Fruit fly (Drosophila melanogaster): Measurements from ENCODE around the gene CG9231.
A peak's percentile ranks its signal among the peaks of the same experiment; 100 is the strongest.

The CG9231 gene

dm6 chr3L:19634788-19635448 is 49.1 kb upstream of the CG9231 start (continued):
- TF ChIP-seq CG32767 (GFP tag; IDR thresholded peaks at IDR 0.05) (peak; percentile 26; the same call in 1 of the 2 replicates), CG16813 (GFP tag; IDR thresholded peaks at IDR 0.05; ENCODE audit: partially characterized antibody) (no peak), chinmo (GFP tag; IDR thresholded peaks at IDR 0.05; ENCODE audit: partially characterized antibody) (peak; percentile 74; the same call in 1 of the 4 replicates), run (tag; optimal IDR thresholded peaks at IDR 0.05) (no peak), ems (GFP tag; optimal IDR thresholded peaks at IDR 0.05) (no peak), CG12659 (GFP tag; optimal IDR thresholded peaks at IDR 0.05) (peak; percentile 31), CHES-1-like (GFP tag; optimal IDR thresholded peaks at IDR 0.05) (no peak), h (optimal IDR thresholded peaks at IDR 0.05) (no peak), Taf1 (GFP tag; IDR thresholded peaks at IDR 0.05) (0 out of 2 replicates have a peak, but pooled peaks have one; percentile 25), CG2202 (tag; optimal IDR thresholded peaks at IDR 0.05) (no peak), jing (GFP tag; optimal IDR thresholded peaks at IDR 0.05) (no peak), insv (GFP tag; optimal IDR thresholded peaks at IDR 0.05) (no peak), lilli (GFP tag; optimal IDR thresholded peaks at IDR 0.05) (no peak), toy (GFP tag; IDR thresholded peaks at IDR 0.05) (peak; percentile 47; the same call in 1 of the 2 replicates), eyg (GFP tag; optimal IDR thresholded peaks at IDR 0.05) (no peak), Asciz (GFP tag; optimal IDR thresholded peaks at IDR 0.05) (peak; percentile 71), CG18764 (GFP tag; optimal IDR thresholded peaks at IDR 0.05) (peak; percentile 61), CG17385 (GFP tag; optimal IDR thresholded peaks at IDR 0.05) (peak; percentile 93), CG18599 (GFP tag; optimal IDR thresholded peaks at IDR 0.05) (peak; percentile 84), CG11723 (GFP tag; optimal IDR thresholded peaks at IDR 0.05) (no peak), lab (GFP tag; optimal IDR thresholded peaks at IDR 0.05) (peak; percentile 82), CG10274 (GFP tag; optimal IDR thresholded peaks at IDR 0.05) (no peak), CG8924 (tag; optimal IDR thresholded peaks at IDR 0.05) (peak; percentile 60), CG4854 (GFP tag; optimal IDR thresholded peaks at IDR 0.05) (no peak), CG9797 (GFP tag; optimal IDR thresholded peaks at IDR 0.05) (no peak), Chrac-16 (GFP tag; optimal IDR thresholded peaks at IDR 0.05) (peak; percentile 48), nerfin-2 (GFP tag; IDR thresholded peaks at IDR 0.05; ENCODE audit: partially characterized antibody) (no peak), sisA (GFP tag; IDR thresholded peaks at IDR 0.05) (no peak; the same call in 1 of the 2 replicates), onecut (GFP tag; IDR thresholded peaks at IDR 0.05) (peak; percentile 96), cwo (GFP tag; optimal IDR thresholded peaks at IDR 0.05) (peak; percentile 77), CG3281 (GFP tag; optimal IDR thresholded peaks at IDR 0.05) (peak; percentile 77), CG2116 (GFP tag; optimal IDR thresholded peaks at IDR 0.05) (no peak), CG17802 (tag; optimal IDR thresholded peaks at IDR 0.05) (no peak), Six4 (GFP tag; optimal IDR thresholded peaks at IDR 0.05) (peak; percentile 73), D19B (GFP tag; optimal IDR thresholded peaks at IDR 0.05) (peak; percentile 62), Nf-YB (GFP tag; optimal IDR thresholded peaks at IDR 0.05) (peak; percentile 43), sr (GFP tag; IDR thresholded peaks at IDR 0.05) (no peak), p53 (GFP tag; optimal IDR thresholded peaks at IDR 0.05) (no peak), hbn (GFP tag; IDR thresholded peaks at IDR 0.05; ENCODE audit: partially characterized antibody) (no peak), hth (optimal IDR thresholded peaks at IDR 0.05) (no peak), TFAM (GFP tag; optimal IDR thresholded peaks at IDR 0.05) (no peak), Dad (GFP tag; optimal IDR thresholded peaks at IDR 0.05) (no peak), CG17186 (GFP tag; optimal IDR thresholded peaks at IDR 0.05) (no peak), CG4424 (GFP tag; optimal IDR thresholded peaks at IDR 0.05) (peak; percentile 79), BtbVII (GFP tag; optimal IDR thresholded peaks at IDR 0.05) (peak; percentile 31), Vsx1 (GFP tag; optimal IDR thresholded peaks at IDR 0.05) (no peak), row (GFP tag; IDR thresholded peaks at IDR 0.05) (peak; percentile 66), hb (GFP tag; IDR thresholded peaks at IDR 0.05; ENCODE audit: partially characterized antibody) (no peak), Dfd (GFP tag; optimal IDR thresholded peaks at IDR 0.05) (no peak), trh (GFP tag; optimal IDR thresholded peaks at IDR 0.05) (no peak)

Data from whole organism, embryonic.